Fruit fly (Drosophila melanogaster): ENCODE data around the gene CG3448.

Gene CG3448

DNA sequence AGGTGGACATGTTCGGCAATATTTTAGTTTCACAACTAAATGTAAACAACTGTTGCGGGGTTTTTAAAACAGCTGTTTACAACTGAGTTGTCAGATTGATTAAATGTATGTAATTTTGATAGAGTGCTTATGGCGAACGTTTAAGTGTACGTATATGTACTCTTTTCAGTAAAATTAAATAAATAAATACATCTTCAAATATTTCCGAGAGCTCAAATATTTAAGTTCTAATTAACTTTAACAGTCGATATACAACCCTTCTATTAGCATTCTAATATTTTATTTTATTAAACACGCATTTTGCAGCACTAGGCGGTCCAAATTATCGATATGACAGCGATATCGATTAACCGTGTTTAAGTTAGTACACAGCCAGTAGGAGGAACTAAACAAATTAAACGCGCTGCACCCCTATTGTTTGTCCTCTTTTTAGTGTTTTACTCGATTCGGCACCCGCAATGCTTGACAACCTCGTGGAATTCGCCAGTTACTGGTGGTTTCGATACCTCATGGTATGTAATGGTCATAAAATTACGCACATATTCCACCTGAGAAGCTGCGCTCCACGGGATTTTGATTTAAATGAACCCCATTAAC is at the start of gene CG3448, which contains the start of gene ghi:
Gene CG3448, minus strand, starts transcription at position 51 of the 597 bp plus-strand sequence.
Gene ghi, plus strand, starts transcription at position 355 of the 597 bp plus-strand sequence.
- TF ChIP-seq Myc (optimal IDR thresholded peaks at IDR 0.05) (no peak), insv (optimal IDR thresholded peaks at IDR 0.05) (no peak), psq (optimal IDR thresholded peaks at IDR 0.05) (no peak), h (optimal IDR thresholded peaks at IDR 0.05) (no peak)

dm6 chr3L:9499919-9500807 is 48.8 kb upstream of the CG3448 start:
- no peak for TF ChIP-seq h (optimal IDR thresholded peaks at IDR 0.05)
- no peak for TF ChIP-seq Myc (optimal IDR thresholded peaks at IDR 0.05)
- TF ChIP-seq ttk (optimal IDR thresholded peaks at IDR 0.05), result no peak
- TF ChIP-seq Sin3A (optimal IDR thresholded peaks at IDR 0.05), result no peak
- no peak for TF ChIP-seq psq (optimal IDR thresholded peaks at IDR 0.05)
- no peak for TF ChIP-seq insv (optimal IDR thresholded peaks at IDR 0.05)

DNA sequence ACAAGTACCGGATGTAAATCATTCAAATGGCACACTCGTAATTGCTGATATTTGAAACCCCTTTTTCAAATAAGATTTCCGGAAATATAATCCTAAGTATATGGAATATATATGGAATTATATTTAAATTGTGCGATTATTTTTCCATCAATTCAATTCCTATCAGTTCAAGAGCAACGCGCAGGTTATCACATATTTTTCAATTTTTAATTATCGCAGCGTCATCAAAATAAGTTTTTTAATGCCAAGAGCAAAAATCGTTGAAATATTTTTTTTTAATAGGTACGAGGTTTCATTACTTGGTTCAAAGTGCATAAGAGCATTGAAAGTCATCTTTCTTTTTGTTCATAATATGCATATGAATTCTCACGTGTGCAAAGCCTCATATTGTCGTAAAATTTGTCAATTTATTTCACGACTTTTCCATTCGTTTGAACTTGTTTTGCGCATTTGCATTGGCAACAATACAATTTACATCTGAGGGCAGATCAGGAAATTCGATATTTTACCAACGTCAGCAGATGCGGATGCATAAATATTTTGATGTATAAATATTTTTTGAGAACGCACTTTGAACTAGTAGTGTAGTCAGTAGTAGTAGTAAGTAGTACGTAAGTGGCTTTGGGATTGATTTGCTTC is 46.7 kb upstream of the CG3448 start:
- TF ChIP-seq h (optimal IDR thresholded peaks at IDR 0.05), result no peak
- no peak for TF ChIP-seq ttk (optimal IDR thresholded peaks at IDR 0.05)
- TF ChIP-seq Myc (optimal IDR thresholded peaks at IDR 0.05), result no peak
- no peak for TF ChIP-seq psq (optimal IDR thresholded peaks at IDR 0.05)
- TF ChIP-seq insv (optimal IDR thresholded peaks at IDR 0.05), result no peak
- no peak for TF ChIP-seq Sin3A (optimal IDR thresholded peaks at IDR 0.05)

DNA sequence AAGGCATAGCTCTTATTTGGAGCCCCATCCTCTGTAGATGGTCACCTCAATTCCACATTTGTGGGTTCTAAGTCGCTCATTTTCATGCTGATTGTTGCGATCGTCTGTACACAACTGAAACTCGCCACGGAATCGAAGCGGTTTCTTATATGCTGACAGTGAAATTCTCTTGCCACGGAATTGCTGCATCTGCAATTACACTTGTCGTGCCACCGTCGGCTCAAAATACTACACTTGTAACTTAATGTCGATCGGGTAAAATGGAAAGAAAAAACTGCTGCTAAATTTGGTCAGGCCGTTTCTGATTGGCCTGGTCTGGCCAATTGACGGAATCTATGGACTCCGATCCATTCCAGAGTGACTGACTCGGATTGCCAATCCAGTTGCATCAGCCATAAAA is 45.9 kb upstream of the CG3448 start:
- TF ChIP-seq Myc (optimal IDR thresholded peaks at IDR 0.05), result no peak
- no peak for TF ChIP-seq psq (optimal IDR thresholded peaks at IDR 0.05)
- no peak for TF ChIP-seq insv (optimal IDR thresholded peaks at IDR 0.05)
- no peak for TF ChIP-seq Sin3A (optimal IDR thresholded peaks at IDR 0.05)
- no peak for TF ChIP-seq ttk (optimal IDR thresholded peaks at IDR 0.05)
- TF ChIP-seq h (optimal IDR thresholded peaks at IDR 0.05), result no peak

- no peak for TF ChIP-seq Sin3A (optimal IDR thresholded peaks at IDR 0.05)
- no peak for TF ChIP-seq psq (optimal IDR thresholded peaks at IDR 0.05)
Observed at dm6 chr3L:9492115-9492514, 40.7 kb upstream of the CG3448 start, which contains the start of gene CG32037. CG32037 (minus strand) TSS chr3L:9492215.

dm6 chr3L:9491331-9491730 is 40.0 kb upstream of the CG3448 start:
- no peak for TF ChIP-seq ttk (optimal IDR thresholded peaks at IDR 0.05)
- no peak for TF ChIP-seq Myc (optimal IDR thresholded peaks at IDR 0.05)
- no peak for TF ChIP-seq h (optimal IDR thresholded peaks at IDR 0.05)
- no peak for TF ChIP-seq psq (optimal IDR thresholded peaks at IDR 0.05)
- no peak for TF ChIP-seq Sin3A (optimal IDR thresholded peaks at IDR 0.05)
- no peak for TF ChIP-seq insv (optimal IDR thresholded peaks at IDR 0.05)

dm6 chr3L:9490432-9490831 is 39.1 kb upstream of the CG3448 start:
- TF ChIP-seq Myc (optimal IDR thresholded peaks at IDR 0.05), result no peak
- no peak for TF ChIP-seq Sin3A (optimal IDR thresholded peaks at IDR 0.05)
- no peak for TF ChIP-seq psq (optimal IDR thresholded peaks at IDR 0.05)
- TF ChIP-seq insv (optimal IDR thresholded peaks at IDR 0.05), result no peak
- TF ChIP-seq ttk (optimal IDR thresholded peaks at IDR 0.05), result no peak
- no peak for TF ChIP-seq h (optimal IDR thresholded peaks at IDR 0.05)

dm6 chr3L:9489627-9490026 is 38.3 kb upstream of the CG3448 start:
- no peak for TF ChIP-seq insv (optimal IDR thresholded peaks at IDR 0.05)
- no peak for TF ChIP-seq Sin3A (optimal IDR thresholded peaks at IDR 0.05)
- no peak for TF ChIP-seq ttk (optimal IDR thresholded peaks at IDR 0.05)
- no peak for TF ChIP-seq psq (optimal IDR thresholded peaks at IDR 0.05)
- no peak for TF ChIP-seq h (optimal IDR thresholded peaks at IDR 0.05)
- no peak for TF ChIP-seq Myc (optimal IDR thresholded peaks at IDR 0.05)

DNA sequence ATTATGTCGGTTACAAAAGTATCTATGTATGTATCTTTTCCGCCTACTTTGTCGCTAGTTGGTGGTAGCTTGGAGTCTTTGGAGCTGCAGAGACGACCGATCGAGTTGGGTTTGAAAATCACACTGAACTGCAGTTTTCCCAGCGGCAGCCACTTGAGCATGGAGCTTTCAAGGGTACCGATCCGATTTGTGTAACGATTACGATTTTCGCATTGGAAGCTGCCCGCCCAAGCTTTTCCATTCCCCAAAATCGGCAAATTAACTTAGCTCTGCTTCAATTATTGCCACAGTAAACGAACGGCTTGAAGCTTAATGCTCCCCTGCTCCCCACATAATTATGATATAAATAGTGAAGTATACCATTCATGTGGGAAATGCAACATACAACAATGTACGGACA is 37.8 kb upstream of the CG3448 start, which contains the start of gene CG32036:
Gene CG32036, minus strand, starts transcription at position 101 of the 400 bp plus-strand sequence.
- no peak for TF ChIP-seq Sin3A (optimal IDR thresholded peaks at IDR 0.05)
- no peak for TF ChIP-seq insv (optimal IDR thresholded peaks at IDR 0.05)
- no peak for TF ChIP-seq ttk (optimal IDR thresholded peaks at IDR 0.05)
- TF ChIP-seq Myc (optimal IDR thresholded peaks at IDR 0.05), result no peak
- TF ChIP-seq psq (optimal IDR thresholded peaks at IDR 0.05), result no peak
- TF ChIP-seq h (optimal IDR thresholded peaks at IDR 0.05), result no peak

- TF ChIP-seq Sin3A (optimal IDR thresholded peaks at IDR 0.05) (no peak), insv (optimal IDR thresholded peaks at IDR 0.05) (no peak), h (optimal IDR thresholded peaks at IDR 0.05) (no peak), Myc (optimal IDR thresholded peaks at IDR 0.05) (no peak), psq (optimal IDR thresholded peaks at IDR 0.05) (no peak)
Observed at dm6 chr3L:9487586-9487985, 36.2 kb upstream of the CG3448 start, which contains the start of gene pall. pall (minus strand) TSS chr3L:9487790.

dm6 chr3L:9476829-9477228 is 25.5 kb upstream of the CG3448 start, which contains the start of the genes Uch-L5 and Jarid2:
Uch-L5 (minus strand) TSS chr3L:9476965.
Jarid2 (plus strand) TSS chr3L:9477038.
- TF ChIP-seq Myc (optimal IDR thresholded peaks at IDR 0.05) (no peak), h (optimal IDR thresholded peaks at IDR 0.05) (no peak), insv (optimal IDR thresholded peaks at IDR 0.05) (no peak), Sin3A (optimal IDR thresholded peaks at IDR 0.05) (no peak), psq (optimal IDR thresholded peaks at IDR 0.05) (no peak), ttk (optimal IDR thresholded peaks at IDR 0.05) (no peak)

All from Kc167 (cell line).